Worm (Caenorhabditis elegans) whole organism, late embryonic: ENCODE measurements around the gene F02D10.2.
A peak's percentile ranks its signal among the peaks of the same experiment; 100 is the strongest.

Source experiments
- C08G9.2 ChIP-seq: sonication (generic microtip); optimal IDR thresholded peaks from 2 replicates; lab custom pipeline; 2016; ENCODE audit warnings: mild to moderate bottlenecking, missing genetic modification characterization, moderate library complexity, missing compliant biosample characterization
- C38D4.7 ChIP-seq: fragments of 200-800 bp; sonication (Bioruptor generic); optimal IDR thresholded peaks from 2 replicates; lab custom pipeline; 2018; ENCODE audit warnings: mild to moderate bottlenecking, missing genetic modification characterization, moderate library complexity, missing compliant biosample characterization
- F13H6.1 ChIP-seq: sonication (generic microtip); optimal IDR thresholded peaks from 2 replicates; lab custom pipeline; 2016; ENCODE audit warnings: missing genetic modification characterization, missing compliant biosample characterization
- K02D7.2 ChIP-seq: sonication (generic microtip); optimal IDR thresholded peaks from 2 replicates; lab custom pipeline; 2017; ENCODE audit warnings: mild to moderate bottlenecking, missing genetic modification characterization, missing compliant biosample characterization
- T23F11.4 ChIP-seq: fragments of 200-800 bp; sonication (Bioruptor generic); optimal IDR thresholded peaks from 2 replicates; lab custom pipeline; 2018; ENCODE audit warnings: mild to moderate bottlenecking, missing genetic modification characterization, missing compliant biosample characterization
- ahr-1 ChIP-seq: sonication (generic microtip); optimal IDR thresholded peaks from 2 replicates; lab custom pipeline; 2016; ENCODE audit warnings: missing genetic modification characterization, missing compliant biosample characterization
- ama-1 ChIP-seq: fragments of 150-350 bp; optimal IDR thresholded peaks from 2 replicates; lab custom pipeline; 2014
- ceh-19 ChIP-seq: fragments of 200-800 bp; sonication (Bioruptor generic); optimal IDR thresholded peaks from 2 replicates; lab custom pipeline; 2018; ENCODE audit warnings: mild to moderate bottlenecking, missing genetic modification characterization, missing compliant biosample characterization
- ceh-2 ChIP-seq: sonication (generic microtip); optimal IDR thresholded peaks from 2 replicates; lab custom pipeline; 2016; ENCODE audit warnings: missing genotype, missing genetic modification characterization, missing compliant biosample characterization
- ceh-22 ChIP-seq: sonication (generic microtip); optimal IDR thresholded peaks from 2 replicates; lab custom pipeline; 2017; ENCODE audit warnings: missing biosample characterization, missing genetic modification characterization
- ceh-30 ChIP-seq: fragments of 150-350 bp; optimal IDR thresholded peaks from 2 replicates; lab custom pipeline; 2014; ENCODE audit warnings: missing biosample characterization, missing genetic modification characterization
- ceh-34 ChIP-seq: sonication (generic microtip); optimal IDR thresholded peaks from 2 replicates; lab custom pipeline; 2016; ENCODE audit warnings: mild to moderate bottlenecking, missing genetic modification characterization, missing compliant biosample characterization
- ceh-6 ChIP-seq: fragments of 200-800 bp; sonication (Bioruptor generic); optimal IDR thresholded peaks from 2 replicates; lab custom pipeline; 2018; ENCODE audit warnings: mild to moderate bottlenecking, missing genetic modification characterization, missing compliant biosample characterization
- dmd-4 ChIP-seq: sonication (generic microtip); optimal IDR thresholded peaks from 2 replicates; lab custom pipeline; 2016; ENCODE audit warnings: borderline replicate concordance, missing genetic modification characterization, missing compliant biosample characterization
- eyg-1 ChIP-seq: sonication (generic microtip); optimal IDR thresholded peaks from 2 replicates; lab custom pipeline; 2016; ENCODE audit warnings: missing genotype, missing genetic modification characterization, missing compliant biosample characterization
- fax-1 ChIP-seq: sonication (generic microtip); optimal IDR thresholded peaks from 2 replicates; lab custom pipeline; 2016; ENCODE audit warnings: missing genotype, missing genetic modification characterization, missing compliant biosample characterization
- hlh-6 ChIP-seq: sonication (generic microtip); optimal IDR thresholded peaks from 2 replicates; lab custom pipeline; 2016; ENCODE audit warnings: missing genotype, missing genetic modification characterization, missing compliant biosample characterization
- hlh-8 ChIP-seq: sonication (generic microtip); optimal IDR thresholded peaks from 2 replicates; lab custom pipeline; 2016; ENCODE audit warnings: missing genotype, missing genetic modification characterization, missing compliant biosample characterization
- lin-11 ChIP-seq: fragments of 200-800 bp; sonication (Bioruptor generic); optimal IDR thresholded peaks from 2 replicates; lab custom pipeline; 2018; ENCODE audit warnings: mild to moderate bottlenecking, missing genetic modification characterization, missing compliant biosample characterization
- madf-2 ChIP-seq: sonication (generic microtip); optimal IDR thresholded peaks from 2 replicates; lab custom pipeline; 2017; ENCODE audit warnings: missing genetic modification characterization, missing compliant biosample characterization
- odd-2 ChIP-seq: sonication (generic microtip); optimal IDR thresholded peaks from 2 replicates; lab custom pipeline; 2017; ENCODE audit warnings: antibody characterized with exemption, mild to moderate bottlenecking, missing genetic modification characterization, missing compliant biosample characterization
- pag-3 ChIP-seq: sonication (generic microtip); optimal IDR thresholded peaks from 2 replicates; lab custom pipeline; 2016; ENCODE audit warnings: missing compliant biosample characterization, missing genetic modification characterization, borderline replicate concordance
- pax-1 ChIP-seq: fragments of 150-350 bp; optimal IDR thresholded peaks from 2 replicates; lab custom pipeline; 2014; ENCODE audit warnings: missing biosample characterization, missing genetic modification characterization
- pha-2 ChIP-seq: sonication (generic microtip); optimal IDR thresholded peaks from 2 replicates; lab custom pipeline; 2017; ENCODE audit warnings: mild to moderate bottlenecking, missing genetic modification characterization, missing compliant biosample characterization
- pha-4 ChIP-seq: fragments of 150-350 bp; optimal IDR thresholded peaks from 2 replicates; lab custom pipeline; 2018; ENCODE audit warnings: missing biosample characterization, missing genetic modification reagents, missing genetic modification characterization
- pros-1 ChIP-seq: fragments of 150-350 bp; optimal IDR thresholded peaks from 2 replicates; lab custom pipeline; 2014; ENCODE audit warnings: missing biosample characterization, missing genetic modification reagents, missing genetic modification characterization
- rnt-1 ChIP-seq: sonication (generic microtip); optimal IDR thresholded peaks from 2 replicates; lab custom pipeline; 2016; ENCODE audit warnings: missing genetic modification characterization, missing compliant biosample characterization
- sox-4 ChIP-seq: sonication (generic microtip); optimal IDR thresholded peaks from 2 replicates; lab custom pipeline; 2017; ENCODE audit warnings: mild to moderate bottlenecking, missing genetic modification characterization, inconsistent platforms, missing compliant biosample characterization
- tbx-7 ChIP-seq: sonication (generic microtip); optimal IDR thresholded peaks from 2 replicates; lab custom pipeline; 2016; ENCODE audit warnings: missing genotype, missing genetic modification characterization, missing compliant biosample characterization
- unc-3 ChIP-seq, 2 experiments: fragments of 200-800 bp in 1 of 2; sonication (Bioruptor generic) in 1 of 2; sonication (generic microtip) in 1 of 2; conservative IDR thresholded peaks in 1 of 2; optimal IDR thresholded peaks in 1 of 2; 2 replicates each; pipeline versions ENCODE4 v1.3.6 to Lab custom; 2016 to 2022; ENCODE audit warnings: missing compliant biosample characterization in 2 of 2, missing genetic modification characterization in 2 of 2, missing genetic modification reagents in 1 of 2
- unc-42 ChIP-seq: sonication (generic microtip); optimal IDR thresholded peaks from 2 replicates; lab custom pipeline; 2016; ENCODE audit warnings: missing genotype, missing genetic modification characterization, missing compliant biosample characterization
- unc-86 ChIP-seq: sonication (generic microtip); optimal IDR thresholded peaks from 2 replicates; lab custom pipeline; 2016; ENCODE audit warnings: missing genetic modification characterization, missing compliant biosample characterization
- zip-5 ChIP-seq: sonication (generic microtip); optimal IDR thresholded peaks from 2 replicates; lab custom pipeline; 2016; ENCODE audit warnings: missing genetic modification characterization, missing compliant biosample characterization
- ztf-16 ChIP-seq: sonication (generic microtip); optimal IDR thresholded peaks from 2 replicates; lab custom pipeline; 2017; ENCODE audit warnings: missing genetic modification characterization, missing compliant biosample characterization

F02D10.2 gene

ce11 chrX:13500568-13500967 is 36.9 kb upstream of the F02D10.2 start, which contains the start of gene sad-1:
TSS of gene sad-1 (minus strand) at chrX:13500668.
- no peak for TF ChIP-seq eyg-1 (tag; lab: Kevin White, UChicago)
- no peak for TF ChIP-seq madf-2
- TF ChIP-seq dmd-4, result no peak

- TF ChIP-seq fax-1 (tag; lab: Kevin White, UChicago) (no peak), ztf-16 (tag; lab: Kevin White, UChicago) (no peak), T23F11.4 (GFP tag; lab: Kevin White, UChicago) (no peak), lin-11 (no peak), C38D4.7 (no peak), zip-5 (tag; lab: Kevin White, UChicago) (no peak), pag-3 (tag; lab: Kevin White, UChicago) (no peak), K02D7.2 (tag; lab: Kevin White, UChicago) (no peak), rnt-1 (no peak), ceh-19 (GFP tag; lab: Kevin White, UChicago) (no peak), ceh-22 (tag; lab: Kevin White, UChicago) (no peak)
These were observed 36.2 kb upstream of the F02D10.2 start for ce11 chrX:13499923-13500322.

- TF ChIP-seq unc-42 (tag; lab: Kevin White, UChicago) (peak; percentile 70), ahr-1 (tag; lab: Kevin White, UChicago) (no peak)
- TF ChIP-seq, all 69 proteins: peak for 1
These were observed 35.4 kb upstream of the F02D10.2 start for ce11 chrX:13499098-13499497.

- TF ChIP-seq odd-2 (tag; lab: Kevin White, UChicago), result no peak
These were observed 30.1 kb upstream of the F02D10.2 start for ce11 chrX:13493762-13494161.

ce11 chrX:13484813-13485212 is 21.1 kb upstream of the F02D10.2 start, which contains the start of gene srd-51:
TSS of gene srd-51 (minus strand) at chrX:13484913.
- TF ChIP-seq tbx-7 (no peak), ceh-2 (tag; lab: Kevin White, UChicago) (no peak), hlh-8 (tag; lab: Kevin White, UChicago) (no peak), pag-3 (tag; lab: Kevin White, UChicago) (no peak), pax-1 (tag; lab: Kevin White, UChicago) (no peak), ceh-30 (tag; lab: Kevin White, UChicago) (no peak)

ce11 chrX:13481704-13482103 is 18.0 kb upstream of the F02D10.2 start, which contains the start of gene srd-50:
TSS of gene srd-50 (minus strand) at chrX:13481804.
- TF ChIP-seq unc-42 (tag; lab: Kevin White, UChicago), result no peak
- no peak for TF ChIP-seq ahr-1 (tag; lab: Kevin White, UChicago)
- TF ChIP-seq K02D7.2 (tag; lab: Kevin White, UChicago), result no peak
- no peak for TF ChIP-seq C38D4.7
- no peak for TF ChIP-seq pha-2 (tag; lab: Kevin White, UChicago)
- no peak for TF ChIP-seq sox-4 (tag; lab: Kevin White, UChicago)
- TF ChIP-seq F13H6.1 (tag; lab: Kevin White, UChicago), result no peak
- TF ChIP-seq ceh-6, result no peak
- no peak for TF ChIP-seq unc-86 (tag; lab: Kevin White, UChicago)
- no peak for TF ChIP-seq ceh-19 (GFP tag; lab: Kevin White, UChicago)
- no peak for TF ChIP-seq hlh-6 (tag; lab: Kevin White, UChicago)
- no peak for TF ChIP-seq ama-1 (lab: Kevin White, UChicago)
- TF ChIP-seq C08G9.2 (tag; lab: Kevin White, UChicago), result no peak
- TF ChIP-seq pha-4 (tag; lab: Kevin White, UChicago), result no peak
- TF ChIP-seq ceh-34, result no peak
- no peak for TF ChIP-seq pros-1 (tag; lab: Kevin White, UChicago)
- TF ChIP-seq unc-3 (GFP tag; conservative IDR thresholded peaks at IDR 0.05; lab: Robert Waterston, UW), result no peak
- no peak for TF ChIP-seq unc-3 (tag; optimal IDR thresholded peaks at IDR 0.05; lab: Kevin White, UChicago)
- TF ChIP-seq rnt-1, result no peak
- TF ChIP-seq ceh-30 (tag; lab: Kevin White, UChicago), result no peak
- no peak for TF ChIP-seq pag-3 (tag; lab: Kevin White, UChicago)
